Worm (Caenorhabditis elegans) whole organism, young adult: Measurements from ENCODE around the gene T19C3.3.
A peak's percentile ranks its signal among the peaks of the same experiment; 100 is the strongest.

ENCODE experiments used
- B0019.2 ChIP-seq: fragments of 200-800 bp; sonication (Bioruptor generic); conservative IDR thresholded peaks from 2 replicates; pipeline ENCODE4 v1.3.6; 2022; ENCODE audit warnings: missing genetic modification reagents, missing genetic modification characterization, missing compliant biosample characterization
- B0035.1 ChIP-seq: sonication (generic microtip); optimal IDR thresholded peaks from 2 replicates; lab custom pipeline; 2016; ENCODE audit warnings: missing genetic modification characterization, mild to moderate bottlenecking, missing compliant biosample characterization, missing genotype, missing genetic modification reagents
- F10E7.11 ChIP-seq: sonication (generic microtip); optimal IDR thresholded peaks from 2 replicates; lab custom pipeline; 2017; ENCODE audit warnings: mild to moderate bottlenecking, missing genetic modification characterization, moderate library complexity, missing compliant biosample characterization
- F37B4.10 ChIP-seq: fragments of 200-800 bp; sonication (Bioruptor generic); IDR thresholded peaks from 2 replicates; pipeline ENCODE4 v1.3.6; 2022; ENCODE audit warnings: missing genetic modification characterization, missing compliant biosample characterization
- F49E8.2 ChIP-seq: sonication (generic microtip); optimal IDR thresholded peaks from 3 replicates; lab custom pipeline; 2017; ENCODE audit warnings: missing genetic modification characterization, mild to moderate bottlenecking, missing compliant biosample characterization, antibody characterized with exemption, moderate library complexity; ENCODE audit not compliant: insufficient read depth
- F52B5.7 ChIP-seq: sonication (generic microtip); optimal IDR thresholded peaks from 2 replicates; lab custom pipeline; 2016; ENCODE audit warnings: mild to moderate bottlenecking, missing genetic modification characterization, missing compliant biosample characterization
- F55B11.4 ChIP-seq: sonication (generic microtip); optimal IDR thresholded peaks from 2 replicates; lab custom pipeline; 2016; ENCODE audit warnings: missing compliant biosample characterization, missing genetic modification characterization, borderline replicate concordance; ENCODE audit not compliant: insufficient read depth
- F57C9.4 ChIP-seq: sonication (generic microtip); optimal IDR thresholded peaks from 2 replicates; lab custom pipeline; 2017; ENCODE audit warnings: mild to moderate bottlenecking, missing genetic modification characterization, missing compliant biosample characterization
- T26A5.8 ChIP-seq: sonication (generic microtip); optimal IDR thresholded peaks from 2 replicates; lab custom pipeline; 2016; ENCODE audit warnings: missing genetic modification characterization, missing compliant biosample characterization
- Y67H2A.10 ChIP-seq: fragments of 200-800 bp; sonication (Bioruptor generic); conservative IDR thresholded peaks from 2 replicates; pipeline ENCODE4 v1.3.6; 2022; ENCODE audit warnings: missing genetic modification reagents, missing genetic modification characterization, missing compliant biosample characterization
- attf-5 ChIP-seq: fragments of 200-800 bp; sonication (Bioruptor generic); optimal IDR thresholded peaks from 2 replicates; lab custom pipeline; 2018; ENCODE audit warnings: mild to moderate bottlenecking, missing genetic modification characterization, missing compliant biosample characterization
- bed-1 ChIP-seq: fragments of 200-800 bp; sonication (Bioruptor generic); IDR thresholded peaks from 2 replicates; pipeline ENCODE4 v1.3.6; 2022; ENCODE audit warnings: missing genetic modification reagents, missing genetic modification characterization, missing compliant biosample characterization
- bed-2 ChIP-seq: fragments of 200-800 bp; sonication (Bioruptor generic); IDR thresholded peaks from 2 replicates; pipeline ENCODE4 v1.3.6; 2022; ENCODE audit warnings: missing genetic modification reagents, missing genetic modification characterization, missing compliant biosample characterization
- ccch-3 ChIP-seq: fragments of 200-800 bp; sonication (Bioruptor generic); optimal IDR thresholded peaks from 2 replicates; lab custom pipeline; 2018; ENCODE audit warnings: mild to moderate bottlenecking, missing genetic modification characterization, missing compliant biosample characterization
- cebp-2 ChIP-seq: fragments of 200-800 bp; sonication (Bioruptor generic); IDR thresholded peaks from 2 replicates; pipeline ENCODE4 v1.3.6; 2022; ENCODE audit warnings: missing genetic modification characterization, missing compliant biosample characterization
- ceh-27 ChIP-seq: fragments of 200-800 bp; sonication (Bioruptor generic); optimal IDR thresholded peaks from 2 replicates; lab custom pipeline; 2018; ENCODE audit warnings: mild to moderate bottlenecking, missing genetic modification characterization, moderate library complexity, missing compliant biosample characterization
- ceh-58 ChIP-seq: fragments of 200-800 bp; sonication (Bioruptor generic); IDR thresholded peaks from 2 replicates; pipeline ENCODE4 v1.3.6; 2022; ENCODE audit warnings: missing genetic modification characterization, missing compliant biosample characterization
- chd-7 ChIP-seq: sonication (generic microtip); optimal IDR thresholded peaks from 2 replicates; lab custom pipeline; 2016; ENCODE audit warnings: mild to moderate bottlenecking, missing genetic modification characterization, moderate library complexity, missing compliant biosample characterization
- die-1 ChIP-seq: sonication (generic microtip); optimal IDR thresholded peaks from 2 replicates; lab custom pipeline; 2016; ENCODE audit warnings: missing genotype, mild to moderate bottlenecking, missing genetic modification characterization, missing compliant biosample characterization
- egl-44 ChIP-seq: fragments of 200-800 bp; sonication (Bioruptor generic); IDR thresholded peaks from 2 replicates; pipeline ENCODE4 v1.3.6; 2022; ENCODE audit warnings: missing genetic modification reagents, missing genetic modification characterization, missing compliant biosample characterization
- gei-17 ChIP-seq: fragments of 200-800 bp; sonication (Bioruptor generic); optimal IDR thresholded peaks from 2 replicates; lab custom pipeline; 2018; ENCODE audit warnings: mild to moderate bottlenecking, missing genetic modification characterization, missing compliant biosample characterization
- him-1 ChIP-seq: sonication (generic microtip); optimal IDR thresholded peaks from 2 replicates; lab custom pipeline; 2016; ENCODE audit warnings: missing genotype, missing genetic modification reagents, missing genetic modification characterization, missing compliant biosample characterization
- hlh-26 ChIP-seq: fragments of 200-800 bp; sonication (Bioruptor generic); conservative IDR thresholded peaks from 2 replicates; pipeline ENCODE4 v1.3.6; 2022; ENCODE audit warnings: missing genetic modification reagents, missing genetic modification characterization, missing compliant biosample characterization
- hmg-1.2 ChIP-seq: fragments of 200-800 bp; sonication (Bioruptor generic); IDR thresholded peaks from 2 replicates; pipeline ENCODE4 v1.3.6; 2022; ENCODE audit warnings: missing genetic modification reagents, missing genetic modification characterization, missing compliant biosample characterization
- let-607 ChIP-seq, 2 experiments: fragments of 200-800 bp in 1 of 2; sonication (Bioruptor generic) in 1 of 2; sonication (generic microtip) in 1 of 2; optimal IDR thresholded peaks; 2 replicates each; lab custom pipeline; 2016 to 2018; ENCODE audit warnings: mild to moderate bottlenecking in 2 of 2, missing compliant biosample characterization in 2 of 2, missing genetic modification characterization in 2 of 2, moderate library complexity in 2 of 2, missing genotype in 1 of 2
- lin-54 ChIP-seq: fragments of 200-800 bp; sonication (Bioruptor generic); optimal IDR thresholded peaks from 2 replicates; lab custom pipeline; 2018; ENCODE audit warnings: mild to moderate bottlenecking, missing genetic modification characterization, missing compliant biosample characterization
- lsl-1 ChIP-seq: fragments of 200-800 bp; sonication (Bioruptor generic); optimal IDR thresholded peaks from 2 replicates; lab custom pipeline; 2018; ENCODE audit warnings: mild to moderate bottlenecking, missing genetic modification characterization, moderate library complexity, missing compliant biosample characterization
- lsy-27 ChIP-seq: sonication (generic microtip); optimal IDR thresholded peaks from 2 replicates; lab custom pipeline; 2017; ENCODE audit warnings: missing genetic modification characterization, mild to moderate bottlenecking, missing compliant biosample characterization, antibody characterized with exemption, missing genotype, borderline replicate concordance; ENCODE audit not compliant: insufficient read depth
- mel-28 ChIP-seq: sonication (generic microtip); optimal IDR thresholded peaks from 2 replicates; lab custom pipeline; 2016; ENCODE audit warnings: borderline replicate concordance, mild to moderate bottlenecking, missing genetic modification characterization, missing compliant biosample characterization
- nhr-27 ChIP-seq: fragments of 200-800 bp; sonication (Bioruptor generic); optimal IDR thresholded peaks from 2 replicates; lab custom pipeline; 2018; ENCODE audit warnings: mild to moderate bottlenecking, missing genetic modification characterization, moderate library complexity, missing compliant biosample characterization
- nhr-80 ChIP-seq: sonication (generic microtip); optimal IDR thresholded peaks from 2 replicates; lab custom pipeline; 2016; ENCODE audit warnings: missing genetic modification characterization, missing compliant biosample characterization
- pha-4 ChIP-seq: fragments of 150-350 bp; sonication (generic microtip); optimal IDR thresholded peaks from 2 replicates; lab custom pipeline; 2014; ENCODE audit warnings: missing biosample characterization, missing genetic modification reagents, missing genetic modification characterization
- snpc-3.4 ChIP-seq: sonication (generic microtip); optimal IDR thresholded peaks from 2 replicates; lab custom pipeline; 2017; ENCODE audit warnings: missing genetic modification characterization, mild to moderate bottlenecking, missing compliant biosample characterization, antibody characterized with exemption, moderate library complexity, missing genotype, missing genetic modification reagents
- snpc-4 ChIP-seq, 5 experiments: fragments of 150-350 bp in 1 of 5; sonication (generic microtip) in 4 of 5; optimal IDR thresholded peaks; 2 replicates each; lab custom pipeline; 2014 to 2018; ENCODE audit warnings: missing genetic modification characterization in 5 of 5, missing biosample characterization in 3 of 5, antibody characterized with exemption in 2 of 5, mild to moderate bottlenecking in 2 of 5, missing compliant biosample characterization in 2 of 5, missing genotype in 2 of 5, moderate library complexity in 2 of 5, missing genetic modification reagents in 1 of 5
- xnd-1 ChIP-seq: sonication (generic microtip); optimal IDR thresholded peaks from 2 replicates; lab custom pipeline; 2016; ENCODE audit warnings: missing genotype, missing genetic modification reagents, missing genetic modification characterization, missing compliant biosample characterization
- ztf-18 ChIP-seq: sonication (generic microtip); optimal IDR thresholded peaks from 2 replicates; lab custom pipeline; 2016; ENCODE audit warnings: missing genotype, mild to moderate bottlenecking, missing genetic modification characterization, missing compliant biosample characterization

T19C3.3 gene

ce11 chrIII:651587-651986, 37.2 kb upstream of the T19C3.3 start:
- TF ChIP-seq bed-1 (GFP tag; lab: Robert Waterston, UW) (no peak), nhr-80 (tag; lab: Kevin White, UChicago) (peak; percentile 63)

DNA sequence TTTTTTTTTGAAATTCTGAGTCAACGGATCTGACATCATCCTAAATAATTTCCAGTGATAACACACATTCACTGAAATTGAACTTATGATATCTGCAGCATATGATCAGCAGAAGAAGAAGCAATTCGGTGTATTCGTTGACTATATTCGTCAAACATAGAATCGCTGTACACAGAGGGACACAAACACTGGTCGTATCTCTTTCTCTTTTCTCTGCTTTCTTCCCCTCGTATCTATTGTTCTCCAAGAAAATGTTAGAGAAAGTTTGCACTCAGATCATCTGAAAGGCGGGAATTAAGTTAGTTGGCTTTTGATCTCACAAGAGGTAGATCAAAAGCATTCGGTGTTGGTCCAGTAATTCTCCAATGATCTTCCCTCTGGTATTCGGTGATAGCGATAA, 36.2 kb upstream of the T19C3.3 start:
- TF ChIP-seq lsl-1 (GFP tag; lab: Kevin White, UChicago) (no peak), lin-54 (no peak), Y67H2A.10 (GFP tag; lab: Robert Waterston, UW) (no peak), ccch-3 (GFP tag; lab: Kevin White, UChicago) (no peak), ceh-27 (GFP tag; lab: Kevin White, UChicago) (no peak), F10E7.11 (tag; lab: Kevin White, UChicago) (no peak), bed-2 (GFP tag; lab: Robert Waterston, UW) (no peak), nhr-27 (no peak)

ce11 chrIII:649935-650334, 35.6 kb upstream of the T19C3.3 start:
- TF ChIP-seq B0035.1 (tag; lab: Kevin White, UChicago): no peak
- TF ChIP-seq snpc-4 (GFP tag; optimal IDR thresholded peaks at IDR 0.05; lab: Kevin White, UChicago): no peak
- no peak for TF ChIP-seq snpc-4 (tag; optimal IDR thresholded peaks at IDR 0.05; lab: Kevin White, UChicago)
- no peak for TF ChIP-seq egl-44 (GFP tag; lab: Robert Waterston, UW)
- TF ChIP-seq lsy-27: no peak
- no peak for TF ChIP-seq snpc-3.4 (tag; lab: Kevin White, UChicago)
- no peak for TF ChIP-seq B0019.2
- TF ChIP-seq F49E8.2 (tag; lab: Kevin White, UChicago): no peak
- no peak for TF ChIP-seq hlh-26
- no peak for TF ChIP-seq T26A5.8 (tag; lab: Kevin White, UChicago)
- no peak for TF ChIP-seq attf-5 (GFP tag; lab: Kevin White, UChicago)
- TF ChIP-seq pha-4: no peak
- no peak for TF ChIP-seq ztf-18 (tag; lab: Kevin White, UChicago)
- no peak for TF ChIP-seq mel-28 (tag; lab: Kevin White, UChicago)
- TF ChIP-seq F57C9.4 (tag; lab: Kevin White, UChicago): no peak
- TF ChIP-seq F52B5.7 (tag; lab: Kevin White, UChicago): no peak
- no peak for TF ChIP-seq nhr-80 (tag; lab: Kevin White, UChicago)
- TF ChIP-seq cebp-2 (GFP tag; lab: Robert Waterston, UW): no peak
- TF ChIP-seq F55B11.4: no peak

DNA sequence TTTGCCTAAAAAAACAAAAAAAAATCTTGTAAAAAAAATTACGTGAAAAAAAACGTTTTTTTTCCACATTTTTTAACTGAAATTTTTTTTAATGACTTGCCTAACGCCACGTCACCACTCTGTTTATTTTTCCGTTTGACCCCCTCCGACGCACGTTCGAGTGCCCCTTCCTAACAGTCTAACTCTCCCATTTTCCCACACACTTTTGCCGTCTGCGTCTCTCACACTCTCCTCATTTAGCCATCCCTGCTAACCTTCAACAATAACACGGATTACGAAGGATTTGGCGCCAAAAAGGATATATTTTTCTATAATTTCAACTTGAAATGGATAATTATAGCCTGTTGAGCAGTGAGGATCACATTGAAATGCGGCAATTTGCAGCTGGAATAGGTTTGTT, 32.9 kb upstream of the T19C3.3 start:
- TF ChIP-seq die-1 (no peak), xnd-1 (no peak), lin-54 (no peak), hmg-1.2 (GFP tag; lab: Robert Waterston, UW) (peak; percentile 69; the same call in 1 of the 2 replicates), gei-17 (GFP tag; lab: Kevin White, UChicago) (no peak), chd-7 (tag; lab: Kevin White, UChicago) (no peak), let-607 (tag; optimal IDR thresholded peaks at IDR 0.05; lab: Kevin White, UChicago) (peak in 1 of 2 experiments; percentile 45), F37B4.10 (GFP tag; lab: Robert Waterston, UW) (no peak), ceh-58 (GFP tag; lab: Robert Waterston, UW) (no peak), Y67H2A.10 (GFP tag; lab: Robert Waterston, UW) (no peak), him-1 (tag; lab: Kevin White, UChicago) (no peak)
